Worm (Caenorhabditis elegans) whole organism, early embryonic: ENCODE measurements around the gene lbp-8.

ENCODE experiments used
- B0310.2 ChIP-seq: sonication (generic microtip); optimal IDR thresholded peaks from 2 replicates; lab custom pipeline; 2016; ENCODE audit warnings: mild to moderate bottlenecking, missing genetic modification characterization, missing compliant biosample characterization
- F13C5.2 ChIP-seq: sonication (generic microtip); optimal IDR thresholded peaks from 2 replicates; lab custom pipeline; 2017; ENCODE audit warnings: mild to moderate bottlenecking, missing genetic modification characterization, inconsistent platforms, missing compliant biosample characterization
- aly-1 ChIP-seq: sonication (generic microtip); optimal IDR thresholded peaks from 2 replicates; lab custom pipeline; 2016; ENCODE audit warnings: missing genetic modification characterization, missing compliant biosample characterization
- ama-1 ChIP-seq: fragments of 150-350 bp; optimal IDR thresholded peaks from 2 replicates; lab custom pipeline; 2014
- ceh-13 ChIP-seq: fragments of 200-800 bp; sonication (Bioruptor generic); optimal IDR thresholded peaks from 2 replicates; lab custom pipeline; 2018; ENCODE audit warnings: mild to moderate bottlenecking, missing genetic modification characterization, missing compliant biosample characterization
- ceh-36 ChIP-seq: sonication (generic microtip); optimal IDR thresholded peaks from 2 replicates; lab custom pipeline; 2016; ENCODE audit warnings: missing genetic modification characterization, inconsistent platforms, missing compliant biosample characterization
- ets-7 ChIP-seq: sonication (generic microtip); optimal IDR thresholded peaks from 2 replicates; lab custom pipeline; 2016; ENCODE audit warnings: missing genotype, missing genetic modification characterization, missing compliant biosample characterization
- flt-1 ChIP-seq: fragments of 200-800 bp; sonication (Bioruptor generic); IDR thresholded peaks from 2 replicates; pipeline ENCODE4 v1.3.6; 2022; ENCODE audit warnings: missing genetic modification characterization, missing compliant biosample characterization
- hmbx-1 ChIP-seq: sonication (generic microtip); optimal IDR thresholded peaks from 2 replicates; lab custom pipeline; 2016; ENCODE audit warnings: mild to moderate bottlenecking, missing genetic modification characterization, missing compliant biosample characterization
- hmg-4 ChIP-seq: fragments of 200-800 bp; sonication (Bioruptor generic); optimal IDR thresholded peaks from 2 replicates; lab custom pipeline; 2018; ENCODE audit warnings: mild to moderate bottlenecking, missing genetic modification characterization, missing compliant biosample characterization
- hnd-1 ChIP-seq: sonication (generic microtip); optimal IDR thresholded peaks from 2 replicates; lab custom pipeline; 2016; ENCODE audit warnings: missing genetic modification characterization, missing compliant biosample characterization
- pes-1 ChIP-seq: fragments of 200-800 bp; sonication (Bioruptor generic); IDR thresholded peaks from 2 replicates; pipeline ENCODE4 v1.3.6; 2022; ENCODE audit warnings: missing genetic modification reagents, missing genetic modification characterization, missing compliant biosample characterization
- scrt-1 ChIP-seq: fragments of 200-800 bp; sonication (Bioruptor generic); IDR thresholded peaks from 2 replicates; pipeline ENCODE4 v1.3.6; 2022; ENCODE audit warnings: missing genetic modification characterization, missing compliant biosample characterization
- sea-1 ChIP-seq: fragments of 200-800 bp; sonication (Bioruptor generic); conservative IDR thresholded peaks from 2 replicates; pipeline ENCODE4 v1.3.6; 2022; ENCODE audit warnings: missing genetic modification characterization, missing compliant biosample characterization
- tbx-11 ChIP-seq: fragments of 200-800 bp; sonication (Bioruptor generic); IDR thresholded peaks from 2 replicates; pipeline ENCODE4 v1.3.6; 2022; ENCODE audit warnings: missing genetic modification characterization, missing compliant biosample characterization
- tbx-37 ChIP-seq: fragments of 200-800 bp; sonication (Bioruptor generic); conservative IDR thresholded peaks from 2 replicates; pipeline ENCODE4 v1.3.6; 2022; ENCODE audit warnings: missing genetic modification reagents, missing genetic modification characterization, missing compliant biosample characterization
- tra-4 ChIP-seq: sonication (generic microtip); optimal IDR thresholded peaks from 2 replicates; lab custom pipeline; 2017; ENCODE audit warnings: missing genetic modification characterization, missing compliant biosample characterization

lbp-8 gene

ce11 chrV:13880163-13880562 lies 10.4 kb upstream of the lbp-8 start:
- TF ChIP-seq tra-4 (tag; lab: Kevin White, UChicago) (no peak), sea-1 (GFP tag; lab: Robert Waterston, UW) (no peak), aly-1 (tag; lab: Kevin White, UChicago) (no peak), tbx-11 (no peak), pes-1 (GFP tag; lab: Robert Waterston, UW) (no peak), ceh-36 (tag; lab: Kevin White, UChicago) (no peak), ceh-13 (GFP tag; lab: Kevin White, UChicago) (no peak), tbx-37 (GFP tag; lab: Robert Waterston, UW) (no peak), scrt-1 (GFP tag; lab: Robert Waterston, UW) (no peak)

ce11 chrV:13880607-13881006 lies 10.0 kb upstream of the lbp-8 start, which contains the start of gene T22G5.3:
Gene T22G5.3, plus strand, starts transcription at chrV:13880907.
- TF ChIP-seq F13C5.2 (tag; lab: Kevin White, UChicago) (no peak), ceh-36 (tag; lab: Kevin White, UChicago) (no peak), ama-1 (lab: Kevin White, UChicago) (no peak), tra-4 (tag; lab: Kevin White, UChicago) (no peak), hnd-1 (no peak), tbx-11 (no peak), ceh-13 (GFP tag; lab: Kevin White, UChicago) (no peak), hmg-4 (GFP tag; lab: Kevin White, UChicago) (no peak), hmbx-1 (tag; lab: Kevin White, UChicago) (no peak), sea-1 (GFP tag; lab: Robert Waterston, UW) (no peak), aly-1 (tag; lab: Kevin White, UChicago) (no peak), scrt-1 (GFP tag; lab: Robert Waterston, UW) (no peak)

ce11 chrV:13887358-13887757 lies 3.2 kb upstream of the lbp-8 start, which contains the start of gene srsx-19:
Gene srsx-19, plus strand, starts transcription at chrV:13887658.
- TF ChIP-seq aly-1 (tag; lab: Kevin White, UChicago) (no peak), pes-1 (GFP tag; lab: Robert Waterston, UW) (no peak), tra-4 (tag; lab: Kevin White, UChicago) (no peak), sea-1 (GFP tag; lab: Robert Waterston, UW) (no peak), tbx-11 (no peak), F13C5.2 (tag; lab: Kevin White, UChicago) (no peak), tbx-37 (GFP tag; lab: Robert Waterston, UW) (no peak), B0310.2 (tag; lab: Kevin White, UChicago) (no peak), ceh-36 (tag; lab: Kevin White, UChicago) (no peak), ets-7 (tag; lab: Kevin White, UChicago) (no peak), hmg-4 (GFP tag; lab: Kevin White, UChicago) (no peak), flt-1 (no peak), scrt-1 (GFP tag; lab: Robert Waterston, UW) (no peak), ama-1 (lab: Kevin White, UChicago) (no peak), hmbx-1 (tag; lab: Kevin White, UChicago) (no peak), hnd-1 (no peak), ceh-13 (GFP tag; lab: Kevin White, UChicago) (no peak)

ce11 chrV:13889516-13889915 lies 1.1 kb upstream of the lbp-8 start, which contains the start of gene spp-12:
Gene spp-12, plus strand, starts transcription at chrV:13889816.
- TF ChIP-seq ceh-36 (tag; lab: Kevin White, UChicago) (no peak), scrt-1 (GFP tag; lab: Robert Waterston, UW) (no peak), sea-1 (GFP tag; lab: Robert Waterston, UW) (no peak)

- TF ChIP-seq tbx-11 (no peak), pes-1 (GFP tag; lab: Robert Waterston, UW) (no peak), scrt-1 (GFP tag; lab: Robert Waterston, UW) (no peak)
Observed at ce11 chrV:13891489-13891888, 916 bp downstream of the lbp-8 start.

- TF ChIP-seq tra-4 (tag; lab: Kevin White, UChicago) (no peak), hnd-1 (no peak), ama-1 (lab: Kevin White, UChicago) (no peak), hmbx-1 (tag; lab: Kevin White, UChicago) (no peak), ceh-36 (tag; lab: Kevin White, UChicago) (no peak), tbx-11 (no peak)
Observed at ce11 chrV:13892457-13893375, 2.1 kb downstream of the lbp-8 start, which contains the start of gene sptl-3. Gene sptl-3, plus strand, starts transcription at chrV:13893325.

- TF ChIP-seq F13C5.2 (tag; lab: Kevin White, UChicago) (no peak), ceh-13 (GFP tag; lab: Kevin White, UChicago) (no peak), hnd-1 (no peak), ets-7 (tag; lab: Kevin White, UChicago) (no peak), aly-1 (tag; lab: Kevin White, UChicago) (no peak), ama-1 (lab: Kevin White, UChicago) (no peak), tbx-11 (no peak), sea-1 (GFP tag; lab: Robert Waterston, UW) (no peak), tra-4 (tag; lab: Kevin White, UChicago) (no peak), tbx-37 (GFP tag; lab: Robert Waterston, UW) (no peak), flt-1 (no peak), scrt-1 (GFP tag; lab: Robert Waterston, UW) (no peak), hmg-4 (GFP tag; lab: Kevin White, UChicago) (no peak), pes-1 (GFP tag; lab: Robert Waterston, UW) (no peak), hmbx-1 (tag; lab: Kevin White, UChicago) (no peak), ceh-36 (tag; lab: Kevin White, UChicago) (no peak), B0310.2 (tag; lab: Kevin White, UChicago) (no peak)
Observed at ce11 chrV:13893583-13893982, 3.0 kb downstream of the lbp-8 start.
